Fruit fly (Drosophila melanogaster) whole organism, embryonic: ENCODE results near the gene alpha-PheRS.

ENCODE experiments used
- B-H1 ChIP-seq: fragments of 200-800 bp; sonication (Bioruptor generic); IDR thresholded peaks from 3 replicates; pipeline ENCODE4 v1.3.6; 2022; ENCODE audit warnings: missing biosample characterization, missing genetic modification characterization
- CG11247 ChIP-seq: fragments of 200-800 bp; sonication (Bioruptor generic); IDR thresholded peaks from 2 replicates; pipeline ENCODE4 v1.3.6; 2022; ENCODE audit warnings: missing biosample characterization, missing genetic modification characterization
- CG11398 ChIP-seq: fragments of 200-800 bp; sonication (Bioruptor generic); optimal IDR thresholded peaks from 2 replicates; lab custom pipeline; 2016; ENCODE audit warnings: missing biosample characterization, missing genetic modification characterization
- CG12155 ChIP-seq: fragments of 200-800 bp; sonication (Bioruptor generic); optimal IDR thresholded peaks from 3 replicates; lab custom pipeline; 2016; ENCODE audit warnings: missing biosample characterization, missing genetic modification characterization
- CG14667 ChIP-seq: fragments of 200-800 bp; sonication (Bioruptor generic); IDR thresholded peaks from 2 replicates; pipeline ENCODE4 v1.3.6; 2022; ENCODE audit warnings: missing biosample characterization, missing genetic modification characterization
- CG15514 ChIP-seq: fragments of 200-800 bp; sonication (Bioruptor generic); optimal IDR thresholded peaks from 3 replicates; lab custom pipeline; 2017; ENCODE audit warnings: missing biosample characterization, missing genetic modification characterization, mild to moderate bottlenecking, moderate library complexity, missing genetic modification reagents
- CG17568 ChIP-seq: fragments of 200-800 bp; sonication (Bioruptor generic); optimal IDR thresholded peaks from 2 replicates; lab custom pipeline; 2018; ENCODE audit warnings: missing biosample characterization, mild to moderate bottlenecking, missing genetic modification characterization, moderate library complexity
- CG2202 ChIP-seq: fragments of 200-800 bp; sonication (Bioruptor generic); optimal IDR thresholded peaks from 2 replicates; lab custom pipeline; 2018; ENCODE audit warnings: missing biosample characterization, mild to moderate bottlenecking, missing genetic modification characterization
- CG3281 ChIP-seq: fragments of 200-800 bp; sonication (Bioruptor generic); optimal IDR thresholded peaks from 3 replicates; lab custom pipeline; 2017; ENCODE audit warnings: missing biosample characterization, mild to moderate bottlenecking, missing genetic modification characterization
- CG34224 ChIP-seq: fragments of 200-800 bp; sonication (Bioruptor generic); IDR thresholded peaks from 3 replicates; pipeline ENCODE4 v1.3.6; 2022; ENCODE audit warnings: missing biosample characterization, missing genetic modification characterization; ENCODE audit not compliant: partially characterized antibody
- CG4424 ChIP-seq: fragments of 200-800 bp; sonication (Bioruptor generic); optimal IDR thresholded peaks from 3 replicates; lab custom pipeline; 2016; ENCODE audit warnings: missing biosample characterization, missing genetic modification characterization
- CG7928 ChIP-seq: fragments of 200-800 bp; sonication (Bioruptor generic); optimal IDR thresholded peaks from 2 replicates; lab custom pipeline; 2017; ENCODE audit warnings: missing biosample characterization, mild to moderate bottlenecking, missing genetic modification characterization
- CG7963 ChIP-seq: fragments of 200-800 bp; sonication (Bioruptor generic); IDR thresholded peaks from 3 replicates; pipeline ENCODE4 v1.3.6; 2022; ENCODE audit warnings: missing biosample characterization, missing genetic modification characterization; ENCODE audit not compliant: partially characterized antibody
- CG8281 ChIP-seq: fragments of 200-800 bp; sonication (Bioruptor generic); optimal IDR thresholded peaks from 2 replicates; lab custom pipeline; 2018; ENCODE audit warnings: missing biosample characterization, mild to moderate bottlenecking, missing genetic modification characterization, moderate library complexity
- CG9215 ChIP-seq: fragments of 200-800 bp; sonication (Bioruptor generic); IDR thresholded peaks from 2 replicates; pipeline ENCODE4 v1.3.6; 2022; ENCODE audit warnings: missing biosample characterization, missing genetic modification characterization
- D19B ChIP-seq: fragments of 200-800 bp; sonication (Bioruptor generic); optimal IDR thresholded peaks from 2 replicates; lab custom pipeline; 2017; ENCODE audit warnings: missing biosample characterization, mild to moderate bottlenecking, missing genetic modification characterization
- Dad ChIP-seq: fragments of 200-800 bp; sonication (Bioruptor generic); optimal IDR thresholded peaks from 3 replicates; lab custom pipeline; 2016; ENCODE audit warnings: missing biosample characterization, missing genetic modification characterization
- Dip2 ChIP-seq: fragments of 200-800 bp; sonication (Bioruptor generic); IDR thresholded peaks from 2 replicates; pipeline ENCODE4 v1.3.6; 2022; ENCODE audit warnings: missing biosample characterization, missing genetic modification characterization
- Dip3 ChIP-seq: fragments of 200-800 bp; sonication (Bioruptor generic); optimal IDR thresholded peaks from 3 replicates; lab custom pipeline; 2016; ENCODE audit warnings: missing biosample characterization, missing genetic modification characterization
- Drgx ChIP-seq: fragments of 200-800 bp; sonication (Bioruptor generic); IDR thresholded peaks from 2 replicates; pipeline ENCODE4 v1.3.6; 2022; ENCODE audit warnings: missing biosample characterization, missing genetic modification characterization
- GATAe ChIP-seq: fragments of 200-800 bp; sonication (Bioruptor generic); conservative IDR thresholded peaks from 2 replicates; pipeline ENCODE4 v1.3.6; 2022; ENCODE audit warnings: missing biosample characterization, missing genetic modification characterization
- H15 ChIP-seq: fragments of 200-800 bp; sonication (Bioruptor generic); IDR thresholded peaks from 3 replicates; pipeline ENCODE4 v1.3.6; 2022; ENCODE audit warnings: missing biosample characterization, missing genetic modification characterization
- HLHmδ ChIP-seq: fragments of 200-800 bp; sonication (Bioruptor generic); optimal IDR thresholded peaks from 2 replicates; lab custom pipeline; 2018; ENCODE audit warnings: missing biosample characterization, mild to moderate bottlenecking, missing genetic modification characterization, moderate library complexity
- Hand ChIP-seq: fragments of 200-800 bp; sonication (Bioruptor generic); optimal IDR thresholded peaks from 2 replicates; lab custom pipeline; 2017; ENCODE audit warnings: mild to moderate bottlenecking, missing biosample characterization, missing genetic modification reagents, missing genetic modification characterization
- Mes4 ChIP-seq: fragments of 200-800 bp; sonication (Bioruptor generic); optimal IDR thresholded peaks from 2 replicates; lab custom pipeline; 2016; ENCODE audit warnings: missing biosample characterization, missing genetic modification characterization
- Poxn ChIP-seq: fragments of 200-800 bp; sonication (Bioruptor generic); IDR thresholded peaks from 2 replicates; pipeline ENCODE4 v1.3.6; 2022; ENCODE audit warnings: missing biosample characterization, missing genetic modification characterization
- Sox100B ChIP-seq: fragments of 200-800 bp; sonication (Bioruptor generic); optimal IDR thresholded peaks from 3 replicates; lab custom pipeline; 2018; ENCODE audit warnings: missing biosample characterization, mild to moderate bottlenecking, missing genetic modification characterization
- Sox102F ChIP-seq: fragments of 200-800 bp; sonication (Bioruptor generic); optimal IDR thresholded peaks from 2 replicates; lab custom pipeline; 2018; ENCODE audit warnings: missing biosample characterization, mild to moderate bottlenecking, missing genetic modification characterization, moderate library complexity
- Spps ChIP-seq: fragments of 200-800 bp; sonication (Bioruptor generic); optimal IDR thresholded peaks from 2 replicates; lab custom pipeline; 2018; ENCODE audit warnings: missing biosample characterization, mild to moderate bottlenecking, missing genetic modification characterization
- Sry-β ChIP-seq: fragments of 200-800 bp; sonication (Bioruptor generic); optimal IDR thresholded peaks from 2 replicates; lab custom pipeline; 2018; ENCODE audit warnings: missing biosample characterization, mild to moderate bottlenecking, missing genetic modification characterization, moderate library complexity
- Taf1 ChIP-seq: fragments of 200-800 bp; sonication (Bioruptor generic); IDR thresholded peaks from 2 replicates; pipeline ENCODE4 v1.3.6; 2022; ENCODE audit warnings: missing biosample characterization, missing genetic modification characterization
- Trl ChIP-seq, 3 experiments: fragments of >200 bp in 2 of 3; fragments of 200-800 bp in 1 of 3; sonication (Bioruptor generic) in 1 of 3; optimal IDR thresholded peaks; 2 replicates in 1 of 3; 3 replicates in 2 of 3; lab custom pipeline; 2016 to 2017; ENCODE audit warnings: missing biosample characterization in 1 of 3, missing genetic modification characterization in 1 of 3
- ara ChIP-seq: fragments of 200-800 bp; sonication (Bioruptor generic); IDR thresholded peaks from 2 replicates; pipeline ENCODE4 v1.3.6; 2022; ENCODE audit warnings: missing biosample characterization, missing genetic modification characterization
- cato ChIP-seq: fragments of 200-800 bp; sonication (Bioruptor generic); optimal IDR thresholded peaks from 2 replicates; lab custom pipeline; 2016; ENCODE audit warnings: missing biosample characterization, missing genetic modification characterization, borderline replicate concordance
- dati ChIP-seq: fragments of 200-800 bp; sonication (Bioruptor generic); IDR thresholded peaks from 2 replicates; pipeline ENCODE4 v1.3.6; 2022; ENCODE audit warnings: missing biosample characterization, missing genetic modification characterization
- disco-r ChIP-seq: fragments of 200-800 bp; sonication (Bioruptor generic); optimal IDR thresholded peaks from 2 replicates; lab custom pipeline; 2016; ENCODE audit warnings: missing biosample characterization, missing genetic modification characterization
- ems ChIP-seq: fragments of 200-800 bp; sonication (Bioruptor generic); optimal IDR thresholded peaks from 3 replicates; lab custom pipeline; 2016; ENCODE audit warnings: missing biosample characterization, missing genetic modification characterization
- ftz-f1 ChIP-seq: fragments of 200-800 bp; sonication (Bioruptor generic); optimal IDR thresholded peaks from 2 replicates; lab custom pipeline; 2016; ENCODE audit warnings: missing biosample characterization, missing genetic modification characterization
- h ChIP-seq: fragments of >200 bp; optimal IDR thresholded peaks from 2 replicates; lab custom pipeline; 2017
- ham ChIP-seq: fragments of 200-800 bp; sonication (Bioruptor generic); IDR thresholded peaks from 2 replicates; pipeline ENCODE4 v1.3.6; 2022; ENCODE audit warnings: missing biosample characterization, missing genetic modification characterization
- jumu ChIP-seq: fragments of 200-800 bp; sonication (Bioruptor generic); optimal IDR thresholded peaks from 3 replicates; lab custom pipeline; 2016; ENCODE audit warnings: missing biosample characterization, missing genetic modification characterization
- lov ChIP-seq, 2 experiments: fragments of 200-800 bp in 1 of 2; fragments of >200 bp in 1 of 2; sonication (Bioruptor generic) in 1 of 2; IDR thresholded peaks in 1 of 2; optimal IDR thresholded peaks in 1 of 2; 2 replicates in 1 of 2; 3 replicates in 1 of 2; pipeline versions ENCODE4 v1.3.6 to Lab custom; 2017 to 2022; ENCODE audit warnings: missing biosample characterization in 1 of 2, missing genetic modification characterization in 1 of 2
- nerfin-2 ChIP-seq: fragments of 200-800 bp; sonication (Bioruptor generic); IDR thresholded peaks from 2 replicates; pipeline ENCODE4 v1.3.6; 2022; ENCODE audit warnings: missing biosample characterization, missing genetic modification characterization; ENCODE audit not compliant: partially characterized antibody
- nmo ChIP-seq: fragments of 200-800 bp; sonication (Bioruptor generic); optimal IDR thresholded peaks from 2 replicates; lab custom pipeline; 2018; ENCODE audit warnings: missing biosample characterization, mild to moderate bottlenecking, missing genetic modification characterization, moderate library complexity
- row ChIP-seq: fragments of 200-800 bp; sonication (Bioruptor generic); IDR thresholded peaks from 3 replicates; pipeline ENCODE4 v1.3.6; 2022; ENCODE audit warnings: missing biosample characterization, missing genetic modification characterization
- seq ChIP-seq: fragments of 200-800 bp; sonication (Bioruptor generic); IDR thresholded peaks from 2 replicates; pipeline ENCODE4 v1.3.6; 2022; ENCODE audit warnings: missing biosample characterization, missing genetic modification characterization
- sr ChIP-seq: fragments of 200-800 bp; sonication (Bioruptor generic); IDR thresholded peaks from 3 replicates; pipeline ENCODE4 v1.3.6; 2022; ENCODE audit warnings: missing biosample characterization, missing genetic modification characterization
- tap ChIP-seq: fragments of 200-800 bp; optimal IDR thresholded peaks from 3 replicates; lab custom pipeline; 2019; ENCODE audit warnings: missing biosample characterization, mild to moderate bottlenecking, missing genetic modification characterization, moderate library complexity
- tio ChIP-seq: fragments of 200-800 bp; sonication (Bioruptor generic); optimal IDR thresholded peaks from 2 replicates; lab custom pipeline; 2017; ENCODE audit warnings: missing biosample characterization, missing genetic modification characterization, inconsistent platforms
- ttk ChIP-seq: fragments of 200-800 bp; sonication (Bioruptor generic); IDR thresholded peaks from 2 replicates; pipeline ENCODE4 v2.1.2; 2022; ENCODE audit warnings: missing biosample characterization, missing genetic modification characterization

Gene alpha-PheRS

DNA sequence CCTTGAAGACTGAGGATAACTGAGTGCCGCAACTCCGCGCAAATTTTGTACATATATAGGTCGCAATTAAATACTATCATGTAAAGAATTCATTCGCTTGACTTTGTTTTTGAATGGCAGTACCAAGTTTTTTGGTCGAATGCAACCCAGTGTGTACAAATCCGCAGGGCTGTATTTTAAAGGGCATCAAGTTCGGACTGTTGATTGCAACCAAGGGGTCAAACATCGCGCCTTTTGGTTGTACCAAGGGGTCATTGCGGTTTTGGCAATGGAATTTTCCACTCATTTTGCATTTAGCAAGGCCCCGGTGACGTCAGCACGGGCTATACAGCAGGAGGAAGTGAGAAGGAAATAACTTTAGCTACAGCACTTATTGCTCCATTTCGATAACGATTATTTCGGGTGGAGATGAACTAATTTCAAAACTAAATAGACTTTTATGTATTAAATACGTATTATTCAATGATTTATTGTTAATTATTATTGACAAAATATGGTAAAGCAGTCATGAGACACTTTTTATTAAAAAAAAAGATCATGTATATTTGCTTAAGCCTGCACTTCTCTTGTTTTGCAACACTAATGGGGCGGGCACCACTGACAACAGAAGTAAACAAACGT, 13.6 kb downstream of the alpha-PheRS start, which contains the start of gene CG10958 (continued):
- no peak for TF ChIP-seq HLHmδ (GFP tag; lab: Kevin White, UChicago)
- TF ChIP-seq nmo: peak; percentile 49
- no peak for TF ChIP-seq CG7963 (GFP tag; lab: Robert Waterston, UW)
- peak; percentile 30; the same call in 1 of the 3 replicates for TF ChIP-seq B-H1 (GFP tag; lab: Robert Waterston, UW)
- TF ChIP-seq cato: peak; percentile 11
- TF ChIP-seq Poxn: no peak
- no peak for TF ChIP-seq CG8281
- no peak for TF ChIP-seq jumu (GFP tag; lab: Kevin White, UChicago)
- no peak for TF ChIP-seq CG2202 (tag; lab: Kevin White, UChicago)
- no peak for TF ChIP-seq CG17568 (GFP tag; lab: Kevin White, UChicago)
- TF ChIP-seq Dip3 (GFP tag; lab: Kevin White, UChicago): peak; percentile 19
- TF ChIP-seq Sox100B: peak; percentile 55
- peak; percentile 45 for TF ChIP-seq ems (GFP tag; lab: Kevin White, UChicago)
- TF ChIP-seq Dip2: no peak
- no peak for TF ChIP-seq h (lab: Kevin White, UChicago)
- TF ChIP-seq disco-r: no peak
- no peak for TF ChIP-seq tap (tag; lab: Kevin White, UChicago)
- TF ChIP-seq CG15514: peak; percentile 85
- no peak for TF ChIP-seq ham (GFP tag; lab: Robert Waterston, UW)
- TF ChIP-seq CG4424: peak; percentile 59
- TF ChIP-seq Spps (tag; lab: Kevin White, UChicago): no peak
- TF ChIP-seq CG12155 (GFP tag; lab: Kevin White, UChicago): peak; percentile 63
- no peak for TF ChIP-seq Trl (optimal IDR thresholded peaks at IDR 0.05; lab: Kevin White, UChicago)
- TF ChIP-seq Trl (GFP tag; optimal IDR thresholded peaks at IDR 0.05; lab: Kevin White, UChicago): peak; percentile 12
- peak; percentile 82 for TF ChIP-seq row (GFP tag; lab: Robert Waterston, UW)
- TF ChIP-seq Dad: peak; percentile 35
- no peak for TF ChIP-seq Hand
- no peak for TF ChIP-seq H15 (GFP tag; lab: Robert Waterston, UW)
- TF ChIP-seq CG9215 (GFP tag; lab: Robert Waterston, UW): peak; percentile 30; the same call in 1 of the 2 replicates
- TF ChIP-seq ttk: peak; percentile 26; the same call in 1 of the 2 replicates
- no peak for TF ChIP-seq CG34224 (GFP tag; lab: Robert Waterston, UW)
- TF ChIP-seq Drgx (GFP tag; lab: Robert Waterston, UW): peak; percentile 45; the same call in 1 of the 2 replicates
- TF ChIP-seq CG3281 (GFP tag; lab: Kevin White, UChicago): peak; percentile 33
- TF ChIP-seq Sry-β (GFP tag; lab: Kevin White, UChicago): peak; percentile 85
- TF ChIP-seq lov (optimal IDR thresholded peaks at IDR 0.05; lab: Kevin White, UChicago): no peak
- TF ChIP-seq lov (GFP tag; IDR thresholded peaks at IDR 0.05; lab: Robert Waterston, UW): no peak
- TF ChIP-seq GATAe (GFP tag; lab: Robert Waterston, UW): no peak
- TF ChIP-seq nerfin-2 (GFP tag; lab: Robert Waterston, UW): no peak
- TF ChIP-seq ara (GFP tag; lab: Robert Waterston, UW): peak; percentile 51
- peak; percentile 71 for TF ChIP-seq Sox102F (GFP tag; lab: Kevin White, UChicago)
- TF ChIP-seq dati: no peak
- no peak for TF ChIP-seq sr (GFP tag; lab: Robert Waterston, UW)
- 0 out of 2 replicates have a peak, but pooled peaks have one; percentile 31 for TF ChIP-seq seq (GFP tag; lab: Robert Waterston, UW)
- TF ChIP-seq CG11247: peak; percentile 30
- no peak for TF ChIP-seq Mes4 (GFP tag; lab: Kevin White, UChicago)
- peak; percentile 40; the same call in 1 of the 2 replicates for TF ChIP-seq CG14667 (GFP tag; lab: Robert Waterston, UW)
- no peak for TF ChIP-seq ftz-f1 (GFP tag; lab: Kevin White, UChicago)
- no peak for TF ChIP-seq tio
- no peak for TF ChIP-seq D19B
- no peak for TF ChIP-seq Taf1
- no peak for TF ChIP-seq CG11398 (GFP tag; lab: Kevin White, UChicago)
- no peak for TF ChIP-seq CG7928 (GFP tag; lab: Kevin White, UChicago)
